Worm (Caenorhabditis elegans) whole organism, L4 larva: ENCODE data around the gene mth-2.

Experiments used
- ceh-82 ChIP-seq: sonication (generic microtip); optimal IDR thresholded peaks from 2 replicates; lab custom pipeline; 2017; ENCODE audit warnings: missing biosample characterization, missing genetic modification characterization
- nhr-28 ChIP-seq: fragments of 150-350 bp; optimal IDR thresholded peaks from 2 replicates; lab custom pipeline; 2014; ENCODE audit warnings: missing biosample characterization, missing genetic modification characterization

DNA sequence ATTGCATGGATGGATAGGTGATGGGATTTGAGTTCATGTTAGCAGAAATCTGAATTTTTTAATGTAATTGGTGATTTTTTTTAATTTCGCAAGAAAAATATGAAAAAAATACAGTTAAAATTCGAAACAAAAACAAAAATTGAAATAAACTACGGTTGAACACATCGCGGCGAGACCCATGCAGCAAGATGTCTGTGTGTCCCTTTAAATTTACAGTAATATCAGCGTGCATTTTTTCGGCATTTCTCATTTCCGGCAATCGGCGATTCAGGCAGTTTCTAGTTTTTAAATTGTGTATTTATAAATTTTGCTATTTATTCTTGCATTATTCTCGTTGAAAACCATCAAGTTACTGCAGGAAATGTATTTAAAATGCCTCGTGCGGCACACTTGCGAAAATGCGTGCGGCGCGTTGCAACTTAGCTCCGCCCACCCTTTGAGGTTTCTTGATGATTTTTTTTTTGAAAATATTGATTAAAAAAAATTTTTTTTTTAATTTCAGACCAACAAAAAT lies 43.6 kb upstream of the mth-2 start, which contains the start of the genes fbxc-44 and C16A11.2:
- TF ChIP-seq nhr-28 (tag; lab: Kevin White, UChicago): no peak
- no peak for TF ChIP-seq ceh-82 (tag; lab: Kevin White, UChicago)
